Worm (Caenorhabditis elegans): Measurements from ENCODE around the gene pgap-1.

- TF ChIP-seq ztf-25 (GFP tag; IDR thresholded peaks at IDR 0.05), result peak; percentile 86
- TF ChIP-seq bed-2 (GFP tag; IDR thresholded peaks at IDR 0.05), result 0 out of 2 replicates have a peak, but pooled peaks have one; percentile 62
- TF ChIP-seq F10E7.11 (tag; optimal IDR thresholded peaks at IDR 0.05), result no peak
- peak; percentile 60; the same call in 1 of the 2 replicates for TF ChIP-seq attf-3 (GFP tag; conservative IDR thresholded peaks at IDR 0.05)
- TF ChIP-seq efl-1 (GFP tag; optimal IDR thresholded peaks at IDR 0.05), result peak; percentile 99
- no peak for TF ChIP-seq unc-62 (GFP tag; optimal IDR thresholded peaks at IDR 0.05)
- TF ChIP-seq repo-1 (tag; optimal IDR thresholded peaks at IDR 0.05), result no peak
- no peak for TF ChIP-seq nfya-1 (tag; optimal IDR thresholded peaks at IDR 0.05; ENCODE audit: borderline replicate concordance, insufficient read depth)
- peak; percentile 37 for TF ChIP-seq snpc-1.1 (tag; optimal IDR thresholded peaks at IDR 0.05; ENCODE audit: insufficient read depth)
- TF ChIP-seq snpc-4 (GFP tag; optimal IDR thresholded peaks at IDR 0.05), result peak; percentile 45
- peak; percentile 38 to 79 (median 64) for TF ChIP-seq snpc-4 (tag; optimal IDR thresholded peaks at IDR 0.05)
- peak; percentile 90 for TF ChIP-seq unc-130 (GFP tag; optimal IDR thresholded peaks at IDR 0.05)
- TF ChIP-seq ceh-100 (GFP tag; IDR thresholded peaks at IDR 0.05), result peak; percentile 86
- TF ChIP-seq C06A6.2 (GFP tag; conservative IDR thresholded peaks at IDR 0.05), result no peak
- no peak for TF ChIP-seq nhr-90 (tag; optimal IDR thresholded peaks at IDR 0.05)
Measured at ce11 chrV:11239187-11239725, 2.4 kb upstream of the pgap-1 start, which contains the start of the genes dvc-1 and ima-1.
